Worm (Caenorhabditis elegans): ENCODE results near the gene prmt-4.

The prmt-4 gene

DNA sequence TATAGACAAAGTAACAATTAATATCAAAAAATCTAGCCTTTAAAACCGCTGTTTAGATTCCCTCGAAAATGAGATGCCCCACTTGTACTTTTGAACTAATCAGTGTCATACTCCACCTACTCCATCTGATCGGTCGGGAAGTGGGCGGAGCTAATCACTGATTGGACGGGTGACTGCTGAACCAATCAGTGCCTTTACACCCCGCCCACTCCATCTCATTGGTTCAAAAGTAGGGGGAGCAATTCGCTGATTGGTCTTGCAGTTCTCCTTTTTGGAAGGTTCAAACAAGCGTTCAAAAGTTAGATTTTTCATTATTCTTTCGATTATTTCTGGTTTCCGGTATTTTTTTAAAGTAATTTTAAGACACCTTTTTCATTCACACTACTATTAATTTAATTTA, 9.7 kb upstream of the prmt-4 start:
- TF ChIP-seq nfya-1 (tag; optimal IDR thresholded peaks at IDR 0.05; ENCODE audit: insufficient read depth), result peak; percentile 96
- TF ChIP-seq fkh-10 (GFP tag; optimal IDR thresholded peaks at IDR 0.05), result no peak

DNA sequence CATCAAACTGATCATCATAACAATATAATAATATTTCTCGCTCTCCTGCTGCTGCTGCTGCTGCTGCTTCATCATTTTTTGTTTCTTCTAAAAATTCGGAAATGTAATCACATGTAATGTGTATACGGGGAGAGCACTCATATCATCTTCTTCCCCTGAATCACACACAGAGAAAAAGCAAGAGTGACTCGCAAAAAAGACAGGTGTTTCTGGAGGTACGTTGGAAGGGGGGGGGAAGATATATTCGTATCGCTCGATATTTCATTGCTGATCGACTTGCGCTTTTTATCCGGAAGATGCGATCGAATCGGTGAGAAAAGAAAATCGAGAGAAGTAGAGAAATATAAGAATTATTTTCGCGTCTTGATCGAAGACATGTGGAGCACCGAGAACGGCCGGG, 4.2 kb upstream of the prmt-4 start:
- TF ChIP-seq nfya-1 (tag; optimal IDR thresholded peaks at IDR 0.05; ENCODE audit: insufficient read depth), result peak; percentile 2
- TF ChIP-seq ama-1 (optimal IDR thresholded peaks at IDR 0.05), result no peak

DNA sequence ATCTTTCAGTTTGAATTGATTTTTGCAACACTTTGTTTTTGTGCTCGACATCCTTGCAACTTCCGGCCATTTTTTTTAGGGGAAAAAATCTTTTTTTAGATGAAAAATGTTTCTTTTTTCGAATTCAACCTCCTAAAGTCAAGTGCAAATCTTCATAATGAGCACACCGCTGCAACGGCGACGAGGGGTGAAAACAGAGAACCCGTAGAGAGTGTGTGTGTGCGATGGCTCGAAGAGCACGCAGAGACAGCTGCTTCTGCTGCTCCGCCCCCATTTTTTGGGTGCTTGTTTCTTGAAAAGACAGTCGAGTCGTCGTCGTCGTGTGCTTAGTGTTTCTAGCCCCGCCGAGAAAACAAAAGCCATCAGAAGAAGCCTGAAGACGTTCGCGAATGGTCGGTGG, 2.6 kb upstream of the prmt-4 start, which contains the start of gene inx-18:
Gene inx-18, plus strand, starts transcription at position 301 of the 400 bp plus-strand sequence.
- no peak for TF ChIP-seq skn-1 (tag; optimal IDR thresholded peaks at IDR 0.05)
- TF ChIP-seq mml-1 (tag; optimal IDR thresholded peaks at IDR 0.05), result no peak
- no peak for TF ChIP-seq nhr-28 (tag; optimal IDR thresholded peaks at IDR 0.05)
- TF ChIP-seq elt-1 (tag; optimal IDR thresholded peaks at IDR 0.05), result no peak
- TF ChIP-seq elt-3 (tag; optimal IDR thresholded peaks at IDR 0.05), result no peak

- no peak for TF ChIP-seq ZK546.5 (tag; optimal IDR thresholded peaks at IDR 0.05)
- no peak for TF ChIP-seq nhr-237 (tag; optimal IDR thresholded peaks at IDR 0.05)
- no peak for TF ChIP-seq lsy-12 (tag; optimal IDR thresholded peaks at IDR 0.05)
- no peak for TF ChIP-seq unc-62 (GFP tag; optimal IDR thresholded peaks at IDR 0.05)
- TF ChIP-seq ceh-82 (tag; optimal IDR thresholded peaks at IDR 0.05), result no peak
- TF ChIP-seq ztf-4 (tag; optimal IDR thresholded peaks at IDR 0.05), result no peak
- no peak for TF ChIP-seq lin-15B (tag; optimal IDR thresholded peaks at IDR 0.05)
- TF ChIP-seq nhr-25 (tag; optimal IDR thresholded peaks at IDR 0.05), result no peak
These were observed 2.0 kb upstream of the prmt-4 start for ce11 chrIV:605431-605830.

DNA sequence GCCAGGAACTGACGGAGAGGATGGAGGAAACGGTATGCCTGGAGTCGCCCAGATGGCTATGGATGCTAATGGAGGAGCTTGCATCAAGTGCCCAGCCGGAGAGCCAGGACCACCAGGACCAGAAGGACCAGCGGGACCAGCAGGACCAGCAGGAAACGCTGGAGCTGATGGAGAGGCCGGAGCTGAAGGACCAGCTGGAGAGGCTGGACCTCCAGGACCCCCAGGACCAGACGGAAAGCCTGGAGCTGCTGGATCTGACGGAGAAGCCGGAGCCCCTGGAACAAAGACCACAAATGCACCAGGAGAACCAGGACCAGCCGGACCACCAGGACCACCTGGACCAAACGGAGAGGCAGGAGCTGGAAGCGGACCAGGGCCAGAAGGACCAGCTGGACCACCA, 1.4 kb upstream of the prmt-4 start:
- TF ChIP-seq tbx-2 (tag; optimal IDR thresholded peaks at IDR 0.05), result no peak
- TF ChIP-seq elt-2 (tag; optimal IDR thresholded peaks at IDR 0.05), result no peak
- TF ChIP-seq nfya-1 (tag; optimal IDR thresholded peaks at IDR 0.05; ENCODE audit: insufficient read depth), result no peak
- no peak for TF ChIP-seq ZK546.5 (tag; optimal IDR thresholded peaks at IDR 0.05)
- no peak for TF ChIP-seq elt-1 (tag; optimal IDR thresholded peaks at IDR 0.05)
- no peak for TF ChIP-seq lsy-12 (tag; optimal IDR thresholded peaks at IDR 0.05)
- TF ChIP-seq fkh-10 (GFP tag; optimal IDR thresholded peaks at IDR 0.05), result no peak
- TF ChIP-seq jun-1 (tag; optimal IDR thresholded peaks at IDR 0.05), result no peak
- no peak for TF ChIP-seq nhr-67 (tag; optimal IDR thresholded peaks at IDR 0.05)
- TF ChIP-seq nhr-76 (tag; optimal IDR thresholded peaks at IDR 0.05), result no peak
- TF ChIP-seq sea-2 (GFP tag; optimal IDR thresholded peaks at IDR 0.05), result no peak

DNA sequence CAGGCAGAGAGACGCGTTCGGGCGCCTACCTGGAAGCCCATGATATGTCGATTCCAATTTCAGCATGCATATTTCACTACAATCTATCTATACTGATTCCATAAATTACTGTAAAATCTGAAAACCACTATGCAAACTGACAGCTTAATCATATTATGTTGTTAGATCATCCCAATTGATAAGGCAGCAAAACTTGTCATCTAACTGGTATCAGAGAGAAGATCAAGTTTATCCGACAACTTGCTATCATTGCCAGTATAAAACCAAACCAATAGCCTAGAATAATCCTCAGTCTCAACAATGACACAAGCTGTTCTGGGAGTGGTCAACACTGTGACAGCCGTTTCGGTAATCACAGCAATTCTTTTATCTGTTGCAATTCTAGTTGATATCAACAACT, 701 bp upstream of the prmt-4 start, which contains the start of gene col-102:
Gene col-102, plus strand, starts transcription at position 301 of the 400 bp plus-strand sequence.
- TF ChIP-seq zag-1 (tag; optimal IDR thresholded peaks at IDR 0.05), result no peak
- TF ChIP-seq egl-5 (tag; optimal IDR thresholded peaks at IDR 0.05), result no peak
- TF ChIP-seq nhr-77 (tag; optimal IDR thresholded peaks at IDR 0.05), result no peak
- TF ChIP-seq ztf-4 (tag; optimal IDR thresholded peaks at IDR 0.05), result no peak
- TF ChIP-seq elt-3 (tag; optimal IDR thresholded peaks at IDR 0.05), result no peak
- TF ChIP-seq mml-1 (tag; optimal IDR thresholded peaks at IDR 0.05), result no peak
- no peak for TF ChIP-seq tbx-2 (tag; optimal IDR thresholded peaks at IDR 0.05)
- no peak for TF ChIP-seq hmg-11 (tag; optimal IDR thresholded peaks at IDR 0.05)
- no peak for TF ChIP-seq sea-2 (GFP tag; optimal IDR thresholded peaks at IDR 0.05)
- TF ChIP-seq pha-4 (tag; optimal IDR thresholded peaks at IDR 0.05), result no peak
- no peak for TF ChIP-seq snpc-4 (tag; optimal IDR thresholded peaks at IDR 0.05)
- no peak for TF ChIP-seq nhr-237 (tag; optimal IDR thresholded peaks at IDR 0.05)
- no peak for TF ChIP-seq nhr-12 (tag; optimal IDR thresholded peaks at IDR 0.05)
- TF ChIP-seq nhr-76 (tag; optimal IDR thresholded peaks at IDR 0.05), result no peak
- TF ChIP-seq lsy-12 (tag; optimal IDR thresholded peaks at IDR 0.05), result no peak
- no peak for TF ChIP-seq unc-62 (GFP tag; optimal IDR thresholded peaks at IDR 0.05)

ce11 chrIV:601595-601994, 1.8 kb downstream of the prmt-4 start, which contains the start of gene srt-59:
Gene srt-59, minus strand, starts transcription at chrIV:601695.
- TF ChIP-seq nhr-12 (tag; optimal IDR thresholded peaks at IDR 0.05) (no peak), aly-2 (tag; optimal IDR thresholded peaks at IDR 0.05) (no peak), daf-12 (tag; optimal IDR thresholded peaks at IDR 0.05) (no peak), unc-62 (GFP tag; optimal IDR thresholded peaks at IDR 0.05) (no peak)

Measured in whole organism, L3 larva.